Worm (Caenorhabditis elegans) whole organism, late embryonic: ENCODE results near the gene sax-3.

ENCODE experiments used
- F13H6.1 ChIP-seq: sonication (generic microtip); optimal IDR thresholded peaks from 2 replicates; lab custom pipeline; 2016; ENCODE audit warnings: missing genetic modification characterization, missing compliant biosample characterization
- ceh-14 ChIP-seq: sonication (generic microtip); optimal IDR thresholded peaks from 2 replicates; lab custom pipeline; 2016; ENCODE audit warnings: missing genotype, missing genetic modification characterization, missing compliant biosample characterization
- ceh-19 ChIP-seq: fragments of 200-800 bp; sonication (Bioruptor generic); optimal IDR thresholded peaks from 2 replicates; lab custom pipeline; 2018; ENCODE audit warnings: mild to moderate bottlenecking, missing genetic modification characterization, missing compliant biosample characterization
- ceh-34 ChIP-seq: sonication (generic microtip); optimal IDR thresholded peaks from 2 replicates; lab custom pipeline; 2016; ENCODE audit warnings: mild to moderate bottlenecking, missing genetic modification characterization, missing compliant biosample characterization
- ceh-6 ChIP-seq: fragments of 200-800 bp; sonication (Bioruptor generic); optimal IDR thresholded peaks from 2 replicates; lab custom pipeline; 2018; ENCODE audit warnings: mild to moderate bottlenecking, missing genetic modification characterization, missing compliant biosample characterization
- elt-2 ChIP-seq: sonication (generic microtip); optimal IDR thresholded peaks from 2 replicates; lab custom pipeline; 2016; ENCODE audit warnings: missing genetic modification reagents, missing genetic modification characterization, missing compliant biosample characterization
- hlh-13 ChIP-seq: fragments of 200-800 bp; sonication (Bioruptor generic); optimal IDR thresholded peaks from 2 replicates; lab custom pipeline; 2018; ENCODE audit warnings: mild to moderate bottlenecking, missing genetic modification characterization, missing compliant biosample characterization
- hlh-15 ChIP-seq: sonication (generic microtip); optimal IDR thresholded peaks from 2 replicates; lab custom pipeline; 2016; ENCODE audit warnings: missing genetic modification characterization, missing compliant biosample characterization
- lin-11 ChIP-seq: fragments of 200-800 bp; sonication (Bioruptor generic); optimal IDR thresholded peaks from 2 replicates; lab custom pipeline; 2018; ENCODE audit warnings: mild to moderate bottlenecking, missing genetic modification characterization, missing compliant biosample characterization
- nhr-232 ChIP-seq: sonication (generic microtip); optimal IDR thresholded peaks from 2 replicates; lab custom pipeline; 2016; ENCODE audit warnings: missing genetic modification characterization, missing compliant biosample characterization
- pha-4 ChIP-seq: fragments of 150-350 bp; optimal IDR thresholded peaks from 2 replicates; lab custom pipeline; 2018; ENCODE audit warnings: missing biosample characterization, missing genetic modification reagents, missing genetic modification characterization
- rnt-1 ChIP-seq: sonication (generic microtip); optimal IDR thresholded peaks from 2 replicates; lab custom pipeline; 2016; ENCODE audit warnings: missing genetic modification characterization, missing compliant biosample characterization
- sdc-2 ChIP-seq: sonication (generic microtip); optimal IDR thresholded peaks from 2 replicates; lab custom pipeline; 2016; ENCODE audit warnings: missing genotype, missing genetic modification characterization, missing compliant biosample characterization
- ttx-3 ChIP-seq: sonication (generic microtip); optimal IDR thresholded peaks from 2 replicates; lab custom pipeline; 2016; ENCODE audit warnings: missing genetic modification reagents, missing genetic modification characterization, missing compliant biosample characterization

DNA sequence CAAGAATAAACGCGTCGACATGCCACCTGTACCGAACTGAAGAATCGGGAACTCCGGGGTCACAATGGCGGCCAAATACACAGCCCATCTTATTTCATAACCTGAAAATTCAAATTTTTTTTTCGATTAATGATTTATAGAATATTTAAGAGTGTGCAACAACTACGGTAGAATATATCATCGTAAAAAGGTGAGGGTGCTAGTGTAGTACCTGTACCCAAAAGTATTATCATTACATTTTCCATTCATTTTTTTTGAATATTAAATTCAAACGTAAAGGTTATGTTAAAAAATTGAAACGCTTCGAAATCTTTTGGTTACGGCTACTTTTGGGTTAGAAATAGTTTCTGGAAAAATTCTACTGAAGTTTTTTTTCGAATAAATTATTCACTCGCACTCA lies 35.7 kb downstream of the sax-3 start, which contains the start of gene ZK813.4:
- no peak for TF ChIP-seq sdc-2
- TF ChIP-seq ceh-19 (GFP tag; lab: Kevin White, UChicago), result no peak
- no peak for TF ChIP-seq hlh-15 (tag; lab: Kevin White, UChicago)
- no peak for TF ChIP-seq lin-11
- TF ChIP-seq pha-4 (tag; lab: Kevin White, UChicago), result no peak
- TF ChIP-seq ceh-6, result no peak
- no peak for TF ChIP-seq rnt-1 (tag; lab: Kevin White, UChicago)
- no peak for TF ChIP-seq elt-2
- TF ChIP-seq F13H6.1 (tag; lab: Kevin White, UChicago), result no peak
- TF ChIP-seq hlh-13, result no peak
- TF ChIP-seq ceh-34, result no peak
- no peak for TF ChIP-seq nhr-232 (tag; lab: Kevin White, UChicago)
- no peak for TF ChIP-seq ceh-14 (tag; lab: Kevin White, UChicago)
- no peak for TF ChIP-seq ttx-3 (tag; lab: Kevin White, UChicago)
